Fruit fly (Drosophila melanogaster) whole organism, embryonic: ENCODE results near the gene CG7164.

Experiments
- Antp ChIP-seq: fragments of 200-800 bp; sonication (Bioruptor generic); optimal IDR thresholded peaks from 3 replicates; lab custom pipeline; 2016; ENCODE audit warnings: missing biosample characterization, missing genetic modification characterization
- C15 ChIP-seq: fragments of 200-800 bp; sonication (Bioruptor generic); IDR thresholded peaks from 3 replicates; pipeline ENCODE4 v1.3.6; 2022; ENCODE audit warnings: missing biosample characterization, missing genetic modification characterization
- CG10209 ChIP-seq: fragments of 200-800 bp; sonication (Bioruptor generic); optimal IDR thresholded peaks from 3 replicates; lab custom pipeline; 2017; ENCODE audit warnings: missing biosample characterization, mild to moderate bottlenecking, missing genetic modification characterization, missing genetic modification reagents
- CG10654 ChIP-seq: fragments of 200-800 bp; sonication (Bioruptor generic); optimal IDR thresholded peaks from 2 replicates; lab custom pipeline; 2016; ENCODE audit warnings: missing biosample characterization, missing genetic modification characterization
- CG10959 ChIP-seq: fragments of 200-800 bp; sonication (Bioruptor generic); IDR thresholded peaks from 2 replicates; pipeline ENCODE4 v1.3.6; 2022; ENCODE audit warnings: missing biosample characterization, missing genetic modification characterization
- CG12155 ChIP-seq: fragments of 200-800 bp; sonication (Bioruptor generic); optimal IDR thresholded peaks from 3 replicates; lab custom pipeline; 2016; ENCODE audit warnings: missing biosample characterization, missing genetic modification characterization
- CG15601 ChIP-seq: fragments of 200-800 bp; sonication (Bioruptor generic); optimal IDR thresholded peaks from 3 replicates; lab custom pipeline; 2019; ENCODE audit warnings: missing biosample characterization, mild to moderate bottlenecking, missing genetic modification characterization, moderate library complexity
- CG1602 ChIP-seq: fragments of 200-800 bp; sonication (Bioruptor generic); optimal IDR thresholded peaks from 3 replicates; lab custom pipeline; 2016; ENCODE audit warnings: missing biosample characterization, missing genetic modification characterization
- CG18262 ChIP-seq: fragments of 200-800 bp; optimal IDR thresholded peaks from 3 replicates; lab custom pipeline; 2019; ENCODE audit warnings: missing biosample characterization, mild to moderate bottlenecking, missing genetic modification characterization, moderate library complexity
- CG18619 ChIP-seq: fragments of 200-800 bp; sonication (Bioruptor generic); optimal IDR thresholded peaks from 3 replicates; lab custom pipeline; 2017; ENCODE audit warnings: missing biosample characterization, mild to moderate bottlenecking, missing genetic modification characterization
- CG2199 ChIP-seq: fragments of 200-800 bp; sonication (Bioruptor generic); IDR thresholded peaks from 3 replicates; pipeline ENCODE4 v1.3.6; 2022; ENCODE audit warnings: missing biosample characterization, missing genetic modification characterization
- CG2202 ChIP-seq: fragments of 200-800 bp; sonication (Bioruptor generic); optimal IDR thresholded peaks from 2 replicates; lab custom pipeline; 2018; ENCODE audit warnings: missing biosample characterization, mild to moderate bottlenecking, missing genetic modification characterization
- CG34224 ChIP-seq: fragments of 200-800 bp; sonication (Bioruptor generic); IDR thresholded peaks from 3 replicates; pipeline ENCODE4 v1.3.6; 2022; ENCODE audit warnings: missing biosample characterization, missing genetic modification characterization; ENCODE audit not compliant: partially characterized antibody
- CG3847 ChIP-seq: fragments of 200-800 bp; sonication (Bioruptor generic); IDR thresholded peaks from 2 replicates; pipeline ENCODE4 v1.3.6; 2022; ENCODE audit warnings: missing biosample characterization, missing genetic modification characterization
- CG42726 ChIP-seq: fragments of 200-800 bp; sonication (Bioruptor generic); IDR thresholded peaks from 2 replicates; pipeline ENCODE4 v1.3.6; 2022; ENCODE audit warnings: missing biosample characterization, missing genetic modification characterization; ENCODE audit not compliant: partially characterized antibody
- CG4328 ChIP-seq: fragments of 200-800 bp; sonication (Bioruptor generic); optimal IDR thresholded peaks from 3 replicates; lab custom pipeline; 2017; ENCODE audit warnings: missing biosample characterization, missing genetic modification reagents, missing genetic modification characterization
- CG4707 ChIP-seq: fragments of 200-800 bp; sonication (Bioruptor generic); optimal IDR thresholded peaks from 2 replicates; lab custom pipeline; 2018; ENCODE audit warnings: missing biosample characterization, mild to moderate bottlenecking, missing genetic modification characterization, moderate library complexity
- CG7839 ChIP-seq: fragments of 200-800 bp; sonication (Bioruptor generic); optimal IDR thresholded peaks from 3 replicates; lab custom pipeline; 2018; ENCODE audit warnings: missing biosample characterization, mild to moderate bottlenecking, missing genetic modification characterization, moderate library complexity
- CG9609 ChIP-seq: fragments of 200-800 bp; sonication (Bioruptor generic); optimal IDR thresholded peaks from 3 replicates; lab custom pipeline; 2016; ENCODE audit warnings: missing biosample characterization, missing genetic modification characterization
- CTCF ChIP-seq: fragments of 200-800 bp; sonication (Bioruptor generic); optimal IDR thresholded peaks from 2 replicates; lab custom pipeline; 2017; ENCODE audit warnings: missing biosample characterization, mild to moderate bottlenecking, missing genetic modification characterization, moderate library complexity
- Doc3 ChIP-seq: fragments of 200-800 bp; sonication (Bioruptor generic); IDR thresholded peaks from 3 replicates; pipeline ENCODE4 v1.3.6; 2022; ENCODE audit warnings: missing biosample characterization, missing genetic modification characterization; ENCODE audit not compliant: partially characterized antibody
- Fer1 ChIP-seq: fragments of 200-800 bp; sonication (Bioruptor generic); optimal IDR thresholded peaks from 2 replicates; lab custom pipeline; 2017; ENCODE audit warnings: missing biosample characterization, mild to moderate bottlenecking, missing genetic modification characterization
- HLH4C ChIP-seq: fragments of 200-800 bp; sonication (Bioruptor generic); IDR thresholded peaks from 3 replicates; pipeline ENCODE4 v1.3.6; 2022; ENCODE audit warnings: missing biosample characterization, missing genetic modification characterization; ENCODE audit not compliant: partially characterized antibody
- HmgZ ChIP-seq: fragments of 200-800 bp; sonication (Bioruptor generic); optimal IDR thresholded peaks from 2 replicates; lab custom pipeline; 2018; ENCODE audit warnings: missing biosample characterization, mild to moderate bottlenecking, missing genetic modification characterization
- MBD-R2 ChIP-seq: fragments of 200-800 bp; sonication (Bioruptor generic); IDR thresholded peaks from 2 replicates; pipeline ENCODE4 v1.3.6; 2022; ENCODE audit warnings: missing biosample characterization, missing genetic modification characterization
- aop ChIP-seq: fragments of 200-800 bp; sonication (Bioruptor generic); IDR thresholded peaks from 2 replicates; pipeline ENCODE4 v1.3.6; 2022; ENCODE audit warnings: missing biosample characterization, missing genetic modification characterization
- cato ChIP-seq: fragments of 200-800 bp; sonication (Bioruptor generic); optimal IDR thresholded peaks from 2 replicates; lab custom pipeline; 2016; ENCODE audit warnings: missing biosample characterization, missing genetic modification characterization, borderline replicate concordance
- caup ChIP-seq: fragments of 200-800 bp; sonication (Bioruptor generic); optimal IDR thresholded peaks from 3 replicates; lab custom pipeline; 2017; ENCODE audit warnings: missing biosample characterization, mild to moderate bottlenecking, missing genetic modification characterization, moderate library complexity; ENCODE audit not compliant: severe bottlenecking
- chif ChIP-seq, 2 experiments: fragments of 200-800 bp; sonication (Bioruptor generic); optimal IDR thresholded peaks; 3 replicates each; lab custom pipeline; 2016; ENCODE audit warnings: missing biosample characterization in 2 of 2, missing genetic modification characterization in 2 of 2
- ci ChIP-seq: fragments of 200-800 bp; sonication (Bioruptor generic); IDR thresholded peaks from 3 replicates; pipeline ENCODE4 v1.3.6; 2022; ENCODE audit warnings: missing biosample characterization, missing genetic modification characterization
- crol ChIP-seq: fragments of 200-800 bp; sonication (Bioruptor generic); IDR thresholded peaks from 2 replicates; pipeline ENCODE4 v1.3.6; 2022; ENCODE audit warnings: missing biosample characterization, missing genetic modification characterization
- danr ChIP-seq: fragments of 200-800 bp; sonication (Bioruptor generic); IDR thresholded peaks from 2 replicates; pipeline ENCODE4 v1.3.6; 2022; ENCODE audit warnings: missing biosample characterization, missing genetic modification characterization
- gce ChIP-seq: fragments of 200-800 bp; sonication (Bioruptor generic); IDR thresholded peaks from 3 replicates; pipeline ENCODE4 v1.3.6; 2022; ENCODE audit warnings: missing biosample characterization, missing genetic modification characterization
- gsb ChIP-seq: fragments of 200-800 bp; sonication (Bioruptor generic); IDR thresholded peaks from 2 replicates; pipeline ENCODE4 v1.3.6; 2022; ENCODE audit warnings: missing biosample characterization, missing genetic modification characterization
- her ChIP-seq: fragments of 200-800 bp; sonication (Bioruptor generic); optimal IDR thresholded peaks from 2 replicates; lab custom pipeline; 2016; ENCODE audit warnings: missing biosample characterization, missing genetic modification characterization
- ind ChIP-seq: fragments of 200-800 bp; sonication (Bioruptor generic); optimal IDR thresholded peaks from 3 replicates; lab custom pipeline; 2016; ENCODE audit warnings: missing biosample characterization, missing genetic modification characterization
- insv ChIP-seq, 2 experiments: fragments of 200-800 bp; sonication (Bioruptor generic); optimal IDR thresholded peaks; 3 replicates each; lab custom pipeline; 2016 to 2018; ENCODE audit warnings: missing biosample characterization in 2 of 2, missing genetic modification characterization in 2 of 2
- knrl ChIP-seq: fragments of 200-800 bp; sonication (Bioruptor generic); IDR thresholded peaks from 3 replicates; pipeline ENCODE4 v1.3.6; 2022; ENCODE audit warnings: missing biosample characterization, missing genetic modification characterization; ENCODE audit not compliant: partially characterized antibody
- lilli ChIP-seq: fragments of 200-800 bp; sonication (Bioruptor generic); optimal IDR thresholded peaks from 3 replicates; lab custom pipeline; 2016; ENCODE audit warnings: missing biosample characterization, missing genetic modification characterization
- lola ChIP-seq, 3 experiments: fragments of >200 bp in 2 of 3; fragments of 200-800 bp in 1 of 3; sonication (Bioruptor generic) in 1 of 3; optimal IDR thresholded peaks; 2 replicates each; lab custom pipeline; 2017 to 2019; ENCODE audit warnings: missing biosample characterization in 3 of 3, missing genetic modification characterization in 3 of 3, mild to moderate bottlenecking in 1 of 3, moderate library complexity in 1 of 3
- lov ChIP-seq, 2 experiments: fragments of 200-800 bp in 1 of 2; fragments of >200 bp in 1 of 2; sonication (Bioruptor generic) in 1 of 2; IDR thresholded peaks in 1 of 2; optimal IDR thresholded peaks in 1 of 2; 2 replicates in 1 of 2; 3 replicates in 1 of 2; pipeline versions ENCODE4 v1.3.6 to Lab custom; 2017 to 2022; ENCODE audit warnings: missing biosample characterization in 1 of 2, missing genetic modification characterization in 1 of 2
- maf-S ChIP-seq: fragments of 200-800 bp; sonication (Bioruptor generic); optimal IDR thresholded peaks from 2 replicates; lab custom pipeline; 2016; ENCODE audit warnings: missing biosample characterization, missing genetic modification characterization
- mam ChIP-seq: fragments of 200-800 bp; sonication (Bioruptor generic); optimal IDR thresholded peaks from 3 replicates; lab custom pipeline; 2016; ENCODE audit warnings: missing biosample characterization, missing genetic modification characterization
- nau ChIP-seq: fragments of 200-800 bp; sonication (Bioruptor generic); optimal IDR thresholded peaks from 3 replicates; lab custom pipeline; 2017; ENCODE audit warnings: missing biosample characterization, mild to moderate bottlenecking, missing genetic modification characterization, missing genetic modification reagents
- onecut ChIP-seq: fragments of 200-800 bp; sonication (Bioruptor generic); IDR thresholded peaks from 2 replicates; pipeline ENCODE4 v1.3.6; 2022; ENCODE audit warnings: missing biosample characterization, missing genetic modification characterization
- psq ChIP-seq: fragments of 200-800 bp; sonication (Bioruptor generic); optimal IDR thresholded peaks from 2 replicates; lab custom pipeline; 2017; ENCODE audit warnings: missing biosample characterization, missing genetic modification characterization
- sna ChIP-seq: fragments of 200-800 bp; sonication (Bioruptor generic); IDR thresholded peaks from 2 replicates; pipeline ENCODE4 v1.3.6; 2022; ENCODE audit warnings: missing biosample characterization, missing genetic modification characterization; ENCODE audit not compliant: partially characterized antibody
- unc-4 ChIP-seq: fragments of 200-800 bp; sonication (Bioruptor generic); IDR thresholded peaks from 2 replicates; pipeline ENCODE4 v1.3.6; 2022; ENCODE audit warnings: missing biosample characterization, missing genetic modification characterization; ENCODE audit not compliant: partially characterized antibody
- vnd ChIP-seq: fragments of 200-800 bp; sonication (Bioruptor generic); IDR thresholded peaks from 3 replicates; pipeline ENCODE4 v1.3.6; 2022; ENCODE audit warnings: missing biosample characterization, missing genetic modification characterization; ENCODE audit not compliant: partially characterized antibody
- wek ChIP-seq: fragments of 200-800 bp; sonication (Bioruptor generic); optimal IDR thresholded peaks from 3 replicates; lab custom pipeline; 2018; ENCODE audit warnings: missing biosample characterization, mild to moderate bottlenecking, missing genetic modification characterization, moderate library complexity

Gene CG7164

DNA sequence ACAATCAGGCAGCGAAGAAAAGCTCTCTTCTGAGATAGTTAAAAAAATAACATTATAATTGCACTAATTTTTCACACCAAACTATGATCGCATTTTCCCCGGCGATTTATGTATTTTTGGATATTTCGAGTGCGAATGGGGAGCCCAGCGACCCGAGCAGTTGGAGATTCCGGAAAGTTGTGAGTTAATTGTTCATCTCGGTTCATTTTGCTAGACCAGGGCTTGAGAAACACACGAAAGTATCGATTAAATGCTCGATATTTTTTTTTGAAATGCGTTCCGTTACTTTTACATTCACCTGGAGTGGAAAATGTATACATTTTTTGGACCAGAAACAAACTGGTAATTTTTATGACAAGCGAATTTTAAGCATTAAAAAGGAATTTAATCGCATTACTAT, 29.3 kb downstream of the CG7164 start, which contains the start of gene Cdc14 (continued):
- no peak for TF ChIP-seq chif (GFP tag; optimal IDR thresholded peaks at IDR 0.05; lab: Kevin White, UChicago)
- no peak for TF ChIP-seq CG15601 (tag; lab: Kevin White, UChicago)
- peak; percentile 4 for TF ChIP-seq Fer1 (GFP tag; lab: Kevin White, UChicago)
- TF ChIP-seq lov (optimal IDR thresholded peaks at IDR 0.05; lab: Kevin White, UChicago): no peak
- no peak for TF ChIP-seq lov (GFP tag; IDR thresholded peaks at IDR 0.05; lab: Robert Waterston, UW)
- TF ChIP-seq maf-S (GFP tag; lab: Kevin White, UChicago): no peak
- no peak for TF ChIP-seq psq (GFP tag; lab: Kevin White, UChicago)
- TF ChIP-seq Antp (GFP tag; lab: Kevin White, UChicago): no peak
- TF ChIP-seq CG12155 (GFP tag; lab: Kevin White, UChicago): no peak
- no peak for TF ChIP-seq lola (GFP tag; optimal IDR thresholded peaks at IDR 0.05; lab: Kevin White, UChicago)
- no peak for TF ChIP-seq CG3847 (GFP tag; lab: Robert Waterston, UW)
- no peak for TF ChIP-seq ind (GFP tag; lab: Kevin White, UChicago)
- peak; percentile 31; the same call in 1 of the 3 replicates for TF ChIP-seq Doc3 (GFP tag; lab: Robert Waterston, UW)
- no peak for TF ChIP-seq CG10209
- TF ChIP-seq CG7839 (tag; lab: Kevin White, UChicago): no peak
- no peak for TF ChIP-seq crol
- TF ChIP-seq HmgZ: no peak
- TF ChIP-seq knrl: peak; percentile 55; the same call in 2 of the 3 replicates
- TF ChIP-seq HLH4C (GFP tag; lab: Robert Waterston, UW): peak; percentile 44; the same call in 1 of the 3 replicates
- no peak for TF ChIP-seq CG18262 (tag; lab: Kevin White, UChicago)
- TF ChIP-seq unc-4 (GFP tag; lab: Robert Waterston, UW): peak; percentile 61
- TF ChIP-seq cato (GFP tag; lab: Kevin White, UChicago): no peak
- no peak for TF ChIP-seq aop (GFP tag; lab: Robert Waterston, UW)
- TF ChIP-seq gsb (GFP tag; lab: Robert Waterston, UW): no peak
- TF ChIP-seq CG2199 (GFP tag; lab: Robert Waterston, UW): no peak
- TF ChIP-seq CG42726 (GFP tag; lab: Robert Waterston, UW): peak; percentile 53; the same call in 1 of the 2 replicates
- TF ChIP-seq caup (GFP tag; lab: Kevin White, UChicago): peak; percentile 17
- no peak for TF ChIP-seq CG2202 (tag; lab: Kevin White, UChicago)
- no peak for TF ChIP-seq CG4328 (GFP tag; lab: Kevin White, UChicago)
- TF ChIP-seq lilli (GFP tag; lab: Kevin White, UChicago): no peak
- no peak for TF ChIP-seq CG4707
- no peak for TF ChIP-seq sna
- no peak for TF ChIP-seq mam (GFP tag; lab: Kevin White, UChicago)
- 0 out of 3 replicates have a peak, but pooled peaks have one; percentile 34 for TF ChIP-seq vnd (GFP tag; lab: Robert Waterston, UW)
- no peak for TF ChIP-seq CG10959 (GFP tag; lab: Robert Waterston, UW)
- no peak for TF ChIP-seq CG10654 (GFP tag; lab: Kevin White, UChicago)
- TF ChIP-seq CG18619: no peak
- TF ChIP-seq insv (GFP tag; optimal IDR thresholded peaks at IDR 0.05; lab: Kevin White, UChicago): no peak
- TF ChIP-seq danr: no peak
- no peak for TF ChIP-seq onecut (GFP tag; lab: Robert Waterston, UW)
- TF ChIP-seq nau (GFP tag; lab: Kevin White, UChicago): no peak
- TF ChIP-seq CTCF (GFP tag; lab: Kevin White, UChicago): no peak
- TF ChIP-seq MBD-R2: peak; percentile 7; the same call in 1 of the 2 replicates
- TF ChIP-seq her: no peak
- TF ChIP-seq wek (GFP tag; lab: Kevin White, UChicago): no peak
- TF ChIP-seq C15 (GFP tag; lab: Robert Waterston, UW): no peak
- no peak for TF ChIP-seq gce (GFP tag; lab: Robert Waterston, UW)
- TF ChIP-seq CG34224: peak; percentile 59; the same call in 2 of the 3 replicates
- TF ChIP-seq ci: peak; percentile 54; the same call in 2 of the 3 replicates
- no peak for TF ChIP-seq CG1602 (GFP tag; lab: Kevin White, UChicago)
- no peak for TF ChIP-seq CG9609 (GFP tag; lab: Kevin White, UChicago)
